Worm (Caenorhabditis elegans) whole organism, L4 larva: ENCODE results near the gene mrp-4.

Experiments
- F26F4.8 ChIP-seq: fragments of 200-800 bp; sonication (Bioruptor generic); conservative IDR thresholded peaks from 2 replicates; pipeline ENCODE4 v1.3.6; 2022; ENCODE audit warnings: missing genetic modification characterization, missing compliant biosample characterization
- T20F7.1 ChIP-seq: fragments of 200-800 bp; sonication (Bioruptor generic); optimal IDR thresholded peaks from 2 replicates; lab custom pipeline; 2018; ENCODE audit warnings: mild to moderate bottlenecking, missing genetic modification characterization, missing compliant biosample characterization
- aha-1 ChIP-seq: fragments of 150-350 bp; peaks from one replicate; lab custom pipeline; 2014; ENCODE audit warnings: missing biosample characterization, missing genetic modification characterization
- ama-1 ChIP-seq: fragments of 150-350 bp; optimal IDR thresholded peaks from 2 replicates; lab custom pipeline; 2014; ENCODE audit warnings: inconsistent platforms, mixed read lengths
- ceh-20 ChIP-seq: fragments of 200-800 bp; sonication (Bioruptor generic); IDR thresholded peaks from 2 replicates; pipeline ENCODE4 v1.3.6; 2022; ENCODE audit warnings: missing genetic modification reagents, missing genetic modification characterization, missing compliant biosample characterization
- ceh-28 ChIP-seq: fragments of 150-350 bp; optimal IDR thresholded peaks from 2 replicates; lab custom pipeline; 2014; ENCODE audit warnings: missing biosample characterization, missing genetic modification reagents, missing genetic modification characterization
- ctbp-1 ChIP-seq: fragments of 200-800 bp; sonication (Bioruptor generic); IDR thresholded peaks from 2 replicates; pipeline ENCODE4 v1.3.6; 2022; ENCODE audit warnings: missing genetic modification reagents, missing genetic modification characterization, missing compliant biosample characterization
- daf-16 ChIP-seq, 3 experiments: sonication (generic microtip); optimal IDR thresholded peaks; 2 replicates each; lab custom pipeline; 2016 to 2017; ENCODE audit warnings: missing genetic modification characterization in 3 of 3, missing genetic modification reagents in 3 of 3, mild to moderate bottlenecking in 2 of 3, missing compliant biosample characterization in 2 of 3, missing biosample characterization in 1 of 3, moderate library complexity in 1 of 3
- daf-19 ChIP-seq: fragments of 200-800 bp; sonication (Bioruptor generic); conservative IDR thresholded peaks from 2 replicates; pipeline ENCODE4 v1.3.6; 2022; ENCODE audit warnings: missing genetic modification characterization, missing compliant biosample characterization
- dmd-6 ChIP-seq: fragments of 200-800 bp; sonication (Bioruptor generic); IDR thresholded peaks from 2 replicates; pipeline ENCODE4 v1.3.6; 2022; ENCODE audit warnings: missing genetic modification reagents, missing genetic modification characterization, missing compliant biosample characterization
- dpl-1 ChIP-seq: fragments of 150-350 bp; optimal IDR thresholded peaks from 2 replicates; lab custom pipeline; 2014; ENCODE audit warnings: missing biosample characterization, missing genetic modification reagents, missing genetic modification characterization
- dve-1 ChIP-seq: sonication (generic microtip); optimal IDR thresholded peaks from 2 replicates; lab custom pipeline; 2017; ENCODE audit warnings: antibody characterized with exemption, mild to moderate bottlenecking, missing genetic modification characterization, missing compliant biosample characterization; ENCODE audit not compliant: insufficient read depth
- fkh-10 ChIP-seq: fragments of 150-350 bp; optimal IDR thresholded peaks from 2 replicates; lab custom pipeline; 2014; ENCODE audit warnings: missing biosample characterization, missing genetic modification reagents, missing genetic modification characterization
- hlh-11 ChIP-seq: fragments of 200-800 bp; sonication (Bioruptor generic); optimal IDR thresholded peaks from 2 replicates; lab custom pipeline; 2018; ENCODE audit warnings: mild to moderate bottlenecking, missing genetic modification characterization, missing compliant biosample characterization
- lin-13 ChIP-seq: fragments of 150-350 bp; optimal IDR thresholded peaks from 2 replicates; lab custom pipeline; 2014; ENCODE audit warnings: missing biosample characterization, missing genetic modification reagents, missing genetic modification characterization
- lin-29 ChIP-seq: fragments of 200-800 bp; sonication (Bioruptor generic); IDR thresholded peaks from 2 replicates; pipeline ENCODE4 v1.3.6; 2022; ENCODE audit warnings: missing genetic modification reagents, missing genetic modification characterization, missing compliant biosample characterization
- lsy-2 ChIP-seq, 2 experiments: fragments of 150-350 bp in 1 of 2; sonication (generic microtip) in 1 of 2; optimal IDR thresholded peaks; 2 replicates each; lab custom pipeline; 2014 to 2017; ENCODE audit warnings: missing biosample characterization in 2 of 2, missing genetic modification characterization in 2 of 2
- madf-9 ChIP-seq: fragments of 200-800 bp; sonication (Bioruptor generic); conservative IDR thresholded peaks from 2 replicates; pipeline ENCODE4 v1.3.6; 2022; ENCODE audit warnings: missing genetic modification reagents, missing genetic modification characterization, missing compliant biosample characterization
- nhr-102 ChIP-seq: sonication (generic microtip); optimal IDR thresholded peaks from 2 replicates; lab custom pipeline; 2016; ENCODE audit warnings: mild to moderate bottlenecking, missing genetic modification characterization, moderate library complexity, missing compliant biosample characterization
- nhr-28 ChIP-seq: fragments of 150-350 bp; optimal IDR thresholded peaks from 2 replicates; lab custom pipeline; 2014; ENCODE audit warnings: missing biosample characterization, missing genetic modification characterization
- nhr-77 ChIP-seq: fragments of 150-350 bp; optimal IDR thresholded peaks from 2 replicates; lab custom pipeline; 2014; ENCODE audit warnings: missing biosample characterization, missing genetic modification characterization
- pha-4 ChIP-seq, 2 experiments: fragments of 150-350 bp in 1 of 2; fragments of 200-800 bp in 1 of 2; sonication (Bioruptor generic) in 1 of 2; IDR thresholded peaks in 1 of 2; optimal IDR thresholded peaks in 1 of 2; 2 replicates each; pipeline versions ENCODE4 v1.3.6 to Lab custom; 2014 to 2022; ENCODE audit warnings: missing genetic modification characterization in 2 of 2, missing genetic modification reagents in 2 of 2, missing biosample characterization in 1 of 2, missing compliant biosample characterization in 1 of 2
- php-3 ChIP-seq: fragments of 200-800 bp; sonication (Bioruptor generic); IDR thresholded peaks from 2 replicates; pipeline ENCODE4 v1.3.6; 2022; ENCODE audit warnings: missing genetic modification reagents, missing genetic modification characterization, missing compliant biosample characterization
- pqm-1 ChIP-seq: sonication (generic microtip); optimal IDR thresholded peaks from 2 replicates; lab custom pipeline; 2017; ENCODE audit warnings: missing biosample characterization, missing genetic modification characterization
- skn-1 ChIP-seq: fragments of 150-350 bp; optimal IDR thresholded peaks from 2 replicates; lab custom pipeline; 2014; ENCODE audit warnings: missing biosample characterization, missing genetic modification characterization
- snpc-4 ChIP-seq: fragments of 150-350 bp; optimal IDR thresholded peaks from 2 replicates; lab custom pipeline; 2014; ENCODE audit warnings: missing biosample characterization, missing genetic modification characterization
- tag-97 ChIP-seq: fragments of 200-800 bp; sonication (Bioruptor generic); IDR thresholded peaks from 2 replicates; pipeline ENCODE4 v1.3.6; 2022; ENCODE audit warnings: missing genetic modification characterization, missing compliant biosample characterization
- tra-1 ChIP-seq: fragments of 200-800 bp; sonication (Bioruptor generic); IDR thresholded peaks from 2 replicates; pipeline ENCODE4 v1.3.6; 2022; ENCODE audit warnings: missing genetic modification reagents, missing genetic modification characterization, missing compliant biosample characterization
- unc-62 ChIP-seq, 3 experiments: fragments of 150-350 bp in 1 of 3; sonication (generic microtip); optimal IDR thresholded peaks in 2 of 3; peaks in 1 of 3; 1 replicate in 1 of 3; 2 replicates in 2 of 3; lab custom pipeline; 2014 to 2017; ENCODE audit warnings: missing biosample characterization in 3 of 3, missing genetic modification characterization in 3 of 3, missing genetic modification reagents in 3 of 3, missing genotype in 1 of 3
- zag-1 ChIP-seq: fragments of 150-350 bp; optimal IDR thresholded peaks from 2 replicates; lab custom pipeline; 2014; ENCODE audit warnings: missing biosample characterization, missing genetic modification characterization
- zip-2 ChIP-seq: fragments of 150-350 bp; optimal IDR thresholded peaks from 2 replicates; lab custom pipeline; 2014; ENCODE audit warnings: missing biosample characterization, missing genetic modification characterization
- ztf-11 ChIP-seq: fragments of 150-350 bp; optimal IDR thresholded peaks from 2 replicates; lab custom pipeline; 2014; ENCODE audit warnings: missing biosample characterization, missing genetic modification characterization
- ztf-7 ChIP-seq: fragments of 150-350 bp; optimal IDR thresholded peaks from 2 replicates; lab custom pipeline; 2014; ENCODE audit warnings: missing biosample characterization, missing genetic modification characterization

mrp-4 gene

ce11 chrX:9848214-9848789 lies 35.8 kb upstream of the mrp-4 start:
- no peak for TF ChIP-seq daf-19 (GFP tag; lab: Robert Waterston, UW)
- peak in 1 of 2 experiments; percentile 92 for TF ChIP-seq unc-62 (GFP tag; optimal IDR thresholded peaks at IDR 0.05 in 1 of 2; lab: Kevin White, UChicago)
- no peak for TF ChIP-seq unc-62 (tag; optimal IDR thresholded peaks at IDR 0.05; lab: Kevin White, UChicago)
- no peak for TF ChIP-seq fkh-10 (GFP tag; lab: Kevin White, UChicago)
- TF ChIP-seq tra-1 (GFP tag; lab: Robert Waterston, UW) = no peak
- TF ChIP-seq, all 104 proteins: peak for 1

DNA sequence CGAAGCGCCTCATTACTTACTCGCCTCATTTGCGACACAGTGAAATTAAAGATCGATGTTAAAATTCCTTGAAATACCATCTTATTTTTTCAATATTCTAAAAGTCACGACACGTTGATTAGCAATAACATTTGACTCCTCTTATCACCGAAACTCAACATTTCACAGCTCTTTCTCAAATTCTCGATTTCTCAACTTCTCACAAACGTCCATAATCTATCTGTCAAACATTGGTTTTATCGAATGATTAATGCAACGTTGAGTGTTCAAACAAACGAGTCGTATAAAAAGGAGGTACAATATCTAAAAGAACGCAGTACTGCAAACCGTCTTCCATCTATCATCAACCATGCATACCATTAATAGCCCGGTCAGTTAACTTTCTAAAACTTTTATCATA lies 33.8 kb upstream of the mrp-4 start, which contains the start of gene lec-8:
lec-8 (plus strand) TSS at position 314 of the 400 bp plus-strand sequence.
- TF ChIP-seq hlh-11 (peak; percentile 65), php-3 (GFP tag; lab: Robert Waterston, UW) (peak; percentile 69), aha-1 (tag; lab: Kevin White, UChicago) (peak; percentile 82), daf-16 (GFP tag; optimal IDR thresholded peaks at IDR 0.05; lab: Kevin White, UChicago) (no peak), daf-16 (tag; optimal IDR thresholded peaks at IDR 0.05; lab: Kevin White, UChicago) (peak; percentile 81), dmd-6 (GFP tag; lab: Robert Waterston, UW) (peak; percentile 81), ztf-7 (tag; lab: Kevin White, UChicago) (no peak), nhr-28 (tag; lab: Kevin White, UChicago) (peak; percentile 68), T20F7.1 (GFP tag; lab: Kevin White, UChicago) (peak; percentile 45), lsy-2 (tag; optimal IDR thresholded peaks at IDR 0.05; lab: Kevin White, UChicago) (no peak), dve-1 (tag; lab: Kevin White, UChicago) (peak; percentile 84), tra-1 (GFP tag; lab: Robert Waterston, UW) (peak; percentile 80; the same call in 1 of the 2 replicates), ceh-20 (peak; percentile 72; the same call in 1 of the 2 replicates), daf-19 (GFP tag; lab: Robert Waterston, UW) (no peak), pqm-1 (peak; percentile 47), ztf-11 (tag; lab: Kevin White, UChicago) (no peak), nhr-77 (tag; lab: Kevin White, UChicago) (peak; percentile 28)
- TF ChIP-seq, all 104 proteins: peak for 12

- TF ChIP-seq ceh-28 (tag; lab: Kevin White, UChicago) (no peak), nhr-102 (tag; lab: Kevin White, UChicago) (no peak), zip-2 (tag; lab: Kevin White, UChicago) (no peak), snpc-4 (tag; lab: Kevin White, UChicago) (no peak), tag-97 (GFP tag; lab: Robert Waterston, UW) (no peak), F26F4.8 (GFP tag; lab: Robert Waterston, UW) (no peak), ctbp-1 (no peak), lin-13 (GFP tag; lab: Kevin White, UChicago) (no peak), pqm-1 (peak; percentile 26), lin-29 (GFP tag; lab: Robert Waterston, UW) (no peak), lsy-2 (tag; optimal IDR thresholded peaks at IDR 0.05; lab: Kevin White, UChicago) (no peak), skn-1 (no peak), nhr-28 (tag; lab: Kevin White, UChicago) (peak; percentile 25), T20F7.1 (GFP tag; lab: Kevin White, UChicago) (no peak), pha-4 (GFP tag; IDR thresholded peaks at IDR 0.05; lab: Robert Waterston, UW) (no peak), pha-4 (tag; optimal IDR thresholded peaks at IDR 0.05; lab: Kevin White, UChicago) (peak; percentile 89), zag-1 (tag; lab: Kevin White, UChicago) (no peak), dve-1 (tag; lab: Kevin White, UChicago) (peak; percentile 39), madf-9 (GFP tag; lab: Robert Waterston, UW) (no peak), dmd-6 (GFP tag; lab: Robert Waterston, UW) (peak; percentile 49), ama-1 (no peak), nhr-77 (tag; lab: Kevin White, UChicago) (no peak), dpl-1 (GFP tag; lab: Kevin White, UChicago) (no peak)
These were observed 32.2 kb upstream of the mrp-4 start, which contains the start of gene lec-7 for ce11 chrX:9851745-9852330. Gene lec-7 (plus strand): TSS chrX:9852041.
